Fruit fly (Drosophila melanogaster) Kc167 (cell line): Measurements from ENCODE around the gene CG1722.

Experiments
- Myc ChIP-seq: fragments of >200 bp; optimal IDR thresholded peaks from 2 replicates; lab custom pipeline; 2017; ENCODE audit warnings: missing external identifiers
- Sin3A ChIP-seq: fragments of >200 bp; optimal IDR thresholded peaks from 2 replicates; lab custom pipeline; 2018; ENCODE audit warnings: missing external identifiers
- h ChIP-seq: fragments of >200 bp; optimal IDR thresholded peaks from 3 replicates; lab custom pipeline; 2018; ENCODE audit warnings: missing external identifiers
- insv ChIP-seq: fragments of >200 bp; optimal IDR thresholded peaks from 3 replicates; lab custom pipeline; 2018; ENCODE audit warnings: missing external identifiers

- TF ChIP-seq Myc (lab: Kevin White, UChicago) (no peak), insv (lab: Kevin White, UChicago) (no peak), h (lab: Kevin White, UChicago) (no peak), Sin3A (lab: Kevin White, UChicago) (no peak)
Measured at dm6 chrX:21276494-21276893, 25.5 kb upstream of the CG1722 start.
